Fruit fly (Drosophila melanogaster) whole organism, pupa: ENCODE results near the gene Mkk4.

Source experiments
- CG10348 ChIP-seq: fragments of 200-800 bp; sonication (Bioruptor generic); IDR thresholded peaks from 2 replicates; pipeline ENCODE4 v1.3.6; 2022; ENCODE audit warnings: missing biosample characterization, missing genetic modification characterization
- CG12605 ChIP-seq: fragments of 200-800 bp; sonication (Bioruptor generic); IDR thresholded peaks from 2 replicates; pipeline ENCODE4 v1.3.6; 2022; ENCODE audit warnings: missing biosample characterization, missing genetic modification characterization
- CG13204 ChIP-seq: fragments of 200-800 bp; sonication (Bioruptor generic); optimal IDR thresholded peaks from 2 replicates; lab custom pipeline; 2018; ENCODE audit warnings: missing biosample characterization, mild to moderate bottlenecking, missing genetic modification characterization, moderate library complexity
- CG14655 ChIP-seq: fragments of 200-800 bp; sonication (Bioruptor generic); optimal IDR thresholded peaks from 3 replicates; lab custom pipeline; 2017; ENCODE audit warnings: mild to moderate bottlenecking, missing biosample characterization, missing genetic modification reagents, missing genetic modification characterization
- CG15710 ChIP-seq: fragments of 200-800 bp; sonication (Bioruptor generic); optimal IDR thresholded peaks from 2 replicates; lab custom pipeline; 2018; ENCODE audit warnings: missing biosample characterization, mild to moderate bottlenecking, missing genetic modification characterization, moderate library complexity
- CG17806 ChIP-seq: fragments of 200-800 bp; sonication (Bioruptor generic); optimal IDR thresholded peaks from 2 replicates; lab custom pipeline; 2018; ENCODE audit warnings: missing biosample characterization, mild to moderate bottlenecking, missing genetic modification characterization, moderate library complexity
- CG32121 ChIP-seq: fragments of 200-800 bp; sonication (Bioruptor generic); IDR thresholded peaks from 2 replicates; pipeline ENCODE4 v1.3.6; 2022; ENCODE audit warnings: missing biosample characterization, missing genetic modification characterization
- CG34367 ChIP-seq: fragments of 200-800 bp; sonication (Bioruptor generic); optimal IDR thresholded peaks from 2 replicates; lab custom pipeline; 2018; ENCODE audit warnings: missing biosample characterization, mild to moderate bottlenecking, missing genetic modification characterization
- CG4496 ChIP-seq: fragments of 200-800 bp; sonication (Bioruptor generic); IDR thresholded peaks from 3 replicates; pipeline ENCODE4 v1.3.6; 2022; ENCODE audit warnings: missing biosample characterization, missing genetic modification characterization
- CG8159 ChIP-seq: fragments of 200-800 bp; sonication (Bioruptor generic); optimal IDR thresholded peaks from 3 replicates; lab custom pipeline; 2018; ENCODE audit warnings: missing biosample characterization, mild to moderate bottlenecking, missing genetic modification characterization, moderate library complexity
- CG8301 ChIP-seq: fragments of 200-800 bp; sonication (Bioruptor generic); optimal IDR thresholded peaks from 2 replicates; lab custom pipeline; 2018; ENCODE audit warnings: missing biosample characterization, mild to moderate bottlenecking, missing genetic modification characterization
- CG9948 ChIP-seq: fragments of 200-800 bp; sonication (Bioruptor generic); optimal IDR thresholded peaks from 2 replicates; lab custom pipeline; 2018; ENCODE audit warnings: missing biosample characterization, mild to moderate bottlenecking, missing genetic modification characterization, moderate library complexity
- D1 ChIP-seq: fragments of 200-800 bp; sonication (Bioruptor generic); optimal IDR thresholded peaks from 2 replicates; lab custom pipeline; 2018; ENCODE audit warnings: missing biosample characterization, mild to moderate bottlenecking, missing genetic modification characterization, moderate library complexity
- EcR ChIP-seq: fragments of 200-800 bp; sonication (Bioruptor generic); optimal IDR thresholded peaks from 3 replicates; lab custom pipeline; 2019; ENCODE audit warnings: missing biosample characterization, missing genetic modification characterization, mild to moderate bottlenecking, moderate library complexity, missing genetic modification reagents
- Ets98B ChIP-seq: fragments of 200-800 bp; sonication (Bioruptor generic); IDR thresholded peaks from 2 replicates; pipeline ENCODE4 v1.3.6; 2022; ENCODE audit warnings: missing biosample characterization, missing genetic modification characterization
- Pif1A ChIP-seq: fragments of 200-800 bp; sonication (Bioruptor generic); optimal IDR thresholded peaks from 3 replicates; lab custom pipeline; 2016; ENCODE audit warnings: missing biosample characterization, missing genetic modification characterization
- Pif1B ChIP-seq: fragments of 200-800 bp; sonication (Bioruptor generic); optimal IDR thresholded peaks from 3 replicates; lab custom pipeline; 2016; ENCODE audit warnings: missing biosample characterization, missing genetic modification characterization
- Snoo ChIP-seq: fragments of 200-800 bp; sonication (Bioruptor generic); optimal IDR thresholded peaks from 3 replicates; lab custom pipeline; 2017; ENCODE audit warnings: missing biosample characterization, mild to moderate bottlenecking, missing genetic modification characterization, inconsistent platforms
- fd96Ca ChIP-seq: fragments of 200-800 bp; sonication (Bioruptor generic); IDR thresholded peaks from 3 replicates; pipeline ENCODE4 v1.3.6; 2022; ENCODE audit warnings: missing biosample characterization, missing genetic modification characterization
- gl ChIP-seq: fragments of 200-800 bp; sonication (Bioruptor generic); optimal IDR thresholded peaks from 2 replicates; lab custom pipeline; 2018; ENCODE audit warnings: missing biosample characterization, mild to moderate bottlenecking, missing genetic modification characterization
- rn ChIP-seq: fragments of 200-800 bp; sonication (Bioruptor generic); IDR thresholded peaks from 2 replicates; pipeline ENCODE4 v1.3.6; 2022; ENCODE audit warnings: missing biosample characterization, missing genetic modification characterization

Gene Mkk4

dm6 chr3R:8650741-8651140 is at the start of gene Mkk4, which contains the start of gene SLIRP2:
Gene Mkk4, minus strand, starts transcription at chr3R:8650796.
Gene SLIRP2, plus strand, starts transcription at chr3R:8651084.
- TF ChIP-seq CG8159 (tag; lab: Kevin White, UChicago) (peak; percentile 99), Snoo (tag; lab: Kevin White, UChicago) (peak; percentile 97), EcR (GFP tag; lab: Kevin White, UChicago) (peak; percentile 50), rn (GFP tag; lab: Robert Waterston, UW) (peak; percentile 97), CG4496 (GFP tag; lab: Robert Waterston, UW) (peak; percentile 99), CG12605 (GFP tag; lab: Robert Waterston, UW) (peak; percentile 98), D1 (tag; lab: Kevin White, UChicago) (no peak), CG8301 (tag; lab: Kevin White, UChicago) (peak; percentile 99), CG9948 (tag; lab: Kevin White, UChicago) (peak; percentile 98), CG15710 (tag; lab: Kevin White, UChicago) (peak; percentile 99), CG14655 (GFP tag; lab: Kevin White, UChicago) (peak; percentile 99), CG17806 (tag; lab: Kevin White, UChicago) (peak; percentile 99), Pif1A (peak; percentile 99), CG13204 (no peak), gl (tag; lab: Kevin White, UChicago) (peak; percentile 93), CG32121 (GFP tag; lab: Robert Waterston, UW) (peak; percentile 98), Ets98B (GFP tag; lab: Robert Waterston, UW) (peak; percentile 99), Pif1B (GFP tag; lab: Kevin White, UChicago) (peak; percentile 99), fd96Ca (GFP tag; lab: Robert Waterston, UW) (peak; percentile 99), CG10348 (GFP tag; lab: Robert Waterston, UW) (peak; percentile 93), CG34367 (tag; lab: Kevin White, UChicago) (peak; percentile 99)
- TF ChIP-seq, all 21 proteins: peak for 19

DNA sequence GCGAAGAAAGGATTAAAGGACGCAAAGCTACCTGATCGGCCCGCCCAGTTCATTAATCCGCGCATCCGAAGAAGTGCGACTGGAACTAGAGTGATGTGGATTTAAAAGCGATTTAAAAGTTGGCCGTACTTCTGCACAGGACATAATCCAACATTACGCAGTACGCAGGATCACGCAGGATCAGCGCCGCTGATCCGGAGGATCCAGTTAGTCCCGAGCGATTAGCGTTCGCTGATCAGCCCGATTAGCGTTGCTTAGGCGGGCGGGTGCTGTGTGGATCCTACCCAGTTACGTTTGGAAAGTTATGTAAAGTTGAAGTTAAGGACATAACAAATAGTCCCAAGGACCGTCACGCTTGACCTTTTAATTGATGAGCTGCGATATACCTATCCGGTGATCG is 48.6 kb upstream of the Mkk4 start:
- TF ChIP-seq CG32121 (GFP tag; lab: Robert Waterston, UW): no peak
- no peak for TF ChIP-seq CG8301 (tag; lab: Kevin White, UChicago)
- no peak for TF ChIP-seq gl (tag; lab: Kevin White, UChicago)

dm6 chr3R:8697772-8698259 is 47.2 kb upstream of the Mkk4 start, which contains the start of gene hb:
Gene hb, minus strand, starts transcription at chr3R:8697822.
- TF ChIP-seq EcR (GFP tag; lab: Kevin White, UChicago) (no peak), rn (GFP tag; lab: Robert Waterston, UW) (no peak), CG32121 (GFP tag; lab: Robert Waterston, UW) (no peak), CG34367 (tag; lab: Kevin White, UChicago) (no peak), Pif1A (no peak), CG8159 (tag; lab: Kevin White, UChicago) (no peak), fd96Ca (GFP tag; lab: Robert Waterston, UW) (no peak), CG14655 (GFP tag; lab: Kevin White, UChicago) (no peak), CG8301 (tag; lab: Kevin White, UChicago) (no peak), CG15710 (tag; lab: Kevin White, UChicago) (no peak), CG10348 (GFP tag; lab: Robert Waterston, UW) (no peak), Pif1B (GFP tag; lab: Kevin White, UChicago) (no peak), CG13204 (no peak), CG12605 (GFP tag; lab: Robert Waterston, UW) (no peak; the same call in 1 of the 2 replicates), D1 (tag; lab: Kevin White, UChicago) (no peak), Snoo (tag; lab: Kevin White, UChicago) (no peak), CG9948 (tag; lab: Kevin White, UChicago) (no peak)

DNA sequence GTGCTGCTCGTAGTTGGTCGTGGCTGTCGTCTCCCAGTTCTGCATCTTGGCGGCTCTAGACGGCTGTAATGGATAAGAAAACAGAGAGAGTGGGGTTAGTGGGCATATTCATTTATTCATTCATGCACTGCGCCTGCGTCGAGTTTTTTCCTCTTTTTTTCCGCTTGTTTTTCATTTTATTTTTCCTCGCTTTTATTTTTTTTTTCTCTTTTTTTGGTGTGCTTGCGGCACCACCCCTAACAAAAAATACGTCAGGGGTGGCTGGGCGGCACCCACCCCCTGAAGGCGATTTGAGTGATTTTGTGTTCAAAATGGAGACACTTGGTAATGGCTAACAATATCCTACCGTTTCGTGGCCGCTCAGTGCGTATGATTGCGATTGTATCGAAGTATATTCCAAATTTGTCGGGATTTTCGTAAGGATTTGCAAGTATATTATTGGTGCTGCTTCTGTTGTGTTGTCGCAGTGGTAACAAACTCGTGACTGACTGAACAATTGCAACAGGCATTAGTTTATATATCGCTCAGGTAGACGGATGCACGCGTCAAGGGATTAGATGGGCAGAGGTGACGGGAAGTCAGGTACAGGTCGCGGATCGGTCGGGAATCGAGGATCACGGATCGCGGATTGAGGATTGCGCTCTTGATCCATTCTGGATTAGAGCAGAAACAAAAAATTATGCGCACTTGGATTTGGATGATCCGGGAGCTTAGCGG is 43.7 kb upstream of the Mkk4 start:
- TF ChIP-seq CG14655 (GFP tag; lab: Kevin White, UChicago): peak; percentile 83
- TF ChIP-seq CG17806 (tag; lab: Kevin White, UChicago): no peak
- peak; percentile 96 for TF ChIP-seq Ets98B (GFP tag; lab: Robert Waterston, UW)
- TF ChIP-seq CG10348 (GFP tag; lab: Robert Waterston, UW): no peak
- TF ChIP-seq CG13204: peak; percentile 86
- peak; percentile 99 for TF ChIP-seq CG12605 (GFP tag; lab: Robert Waterston, UW)
- peak; percentile 94; the same call in 1 of the 2 replicates for TF ChIP-seq CG32121 (GFP tag; lab: Robert Waterston, UW)
- peak; percentile 85 for TF ChIP-seq CG8159 (tag; lab: Kevin White, UChicago)
- peak; percentile 94 for TF ChIP-seq gl (tag; lab: Kevin White, UChicago)
- no peak for TF ChIP-seq EcR (GFP tag; lab: Kevin White, UChicago)
- TF ChIP-seq fd96Ca (GFP tag; lab: Robert Waterston, UW): peak; percentile 94
- peak; percentile 84 for TF ChIP-seq rn (GFP tag; lab: Robert Waterston, UW)
- TF ChIP-seq CG9948 (tag; lab: Kevin White, UChicago): no peak
- no peak for TF ChIP-seq D1 (tag; lab: Kevin White, UChicago)
- TF ChIP-seq Pif1A: peak; percentile 92
- peak; percentile 99; the same call in 2 of the 3 replicates for TF ChIP-seq CG4496 (GFP tag; lab: Robert Waterston, UW)
- TF ChIP-seq CG15710 (tag; lab: Kevin White, UChicago): peak; percentile 79
- no peak for TF ChIP-seq CG8301 (tag; lab: Kevin White, UChicago)
- peak; percentile 87 for TF ChIP-seq Pif1B (GFP tag; lab: Kevin White, UChicago)
- peak; percentile 84 for TF ChIP-seq CG34367 (tag; lab: Kevin White, UChicago)
- TF ChIP-seq Snoo (tag; lab: Kevin White, UChicago): no peak

DNA sequence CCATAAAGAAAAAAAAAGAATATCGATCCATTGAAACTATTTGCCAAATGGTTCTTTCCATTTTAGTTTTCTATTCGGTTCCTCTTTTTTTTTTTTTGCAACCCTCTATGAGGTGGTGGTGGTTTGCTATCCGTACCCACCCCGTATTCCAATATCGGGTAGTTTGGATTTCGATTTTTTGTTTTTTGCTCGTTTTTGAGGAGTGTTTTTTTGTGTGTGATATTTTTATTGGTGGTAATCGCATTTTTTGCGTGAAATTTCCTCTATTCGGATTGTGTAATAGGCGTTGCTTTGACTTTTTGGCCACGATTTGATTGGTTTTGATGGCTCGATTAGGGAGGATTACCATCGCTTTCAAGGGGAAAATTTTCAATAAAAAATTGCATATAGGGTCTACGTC is 35.9 kb upstream of the Mkk4 start:
- TF ChIP-seq CG32121 (GFP tag; lab: Robert Waterston, UW): no peak
- TF ChIP-seq Snoo (tag; lab: Kevin White, UChicago): no peak
- no peak for TF ChIP-seq CG15710 (tag; lab: Kevin White, UChicago)
- no peak for TF ChIP-seq EcR (GFP tag; lab: Kevin White, UChicago)
- TF ChIP-seq CG8159 (tag; lab: Kevin White, UChicago): no peak
- no peak for TF ChIP-seq CG12605 (GFP tag; lab: Robert Waterston, UW)
- no peak for TF ChIP-seq CG4496 (GFP tag; lab: Robert Waterston, UW)
- TF ChIP-seq Ets98B (GFP tag; lab: Robert Waterston, UW): no peak
- no peak for TF ChIP-seq CG34367 (tag; lab: Kevin White, UChicago)
- no peak for TF ChIP-seq gl (tag; lab: Kevin White, UChicago)
- no peak for TF ChIP-seq CG17806 (tag; lab: Kevin White, UChicago)
- TF ChIP-seq, all 21 proteins: peak for 0
